Fruit fly (Drosophila melanogaster): ENCODE data around the gene lectin-30A.

lectin-30A gene

dm6 chr2L:9223266-9223665, 31.4 kb downstream of the lectin-30A start:
- TF ChIP-seq CG17801 (GFP tag; optimal IDR thresholded peaks at IDR 0.05; ENCODE audit: partially characterized antibody): no peak

DNA sequence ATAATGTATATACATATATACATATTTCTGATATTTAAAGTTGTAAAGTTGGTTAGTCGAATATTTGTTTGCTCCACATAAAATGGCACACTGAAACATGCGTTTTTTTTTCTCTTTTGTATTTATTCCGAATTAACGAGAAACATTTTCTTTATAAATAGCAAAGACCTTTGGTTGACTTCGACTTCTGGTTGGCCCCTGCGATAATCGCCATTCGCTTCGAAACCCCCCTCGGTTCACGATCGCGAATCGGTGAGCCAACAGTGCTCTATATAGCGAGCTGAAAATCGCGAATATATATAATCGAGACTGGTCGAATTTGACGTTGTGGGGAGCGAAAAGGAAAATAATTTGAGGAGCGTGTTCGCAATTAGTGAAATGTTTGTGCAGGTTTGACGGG, 38.8 kb downstream of the lectin-30A start:
- TF ChIP-seq CG17801 (GFP tag; optimal IDR thresholded peaks at IDR 0.05; ENCODE audit: partially characterized antibody): no peak

DNA sequence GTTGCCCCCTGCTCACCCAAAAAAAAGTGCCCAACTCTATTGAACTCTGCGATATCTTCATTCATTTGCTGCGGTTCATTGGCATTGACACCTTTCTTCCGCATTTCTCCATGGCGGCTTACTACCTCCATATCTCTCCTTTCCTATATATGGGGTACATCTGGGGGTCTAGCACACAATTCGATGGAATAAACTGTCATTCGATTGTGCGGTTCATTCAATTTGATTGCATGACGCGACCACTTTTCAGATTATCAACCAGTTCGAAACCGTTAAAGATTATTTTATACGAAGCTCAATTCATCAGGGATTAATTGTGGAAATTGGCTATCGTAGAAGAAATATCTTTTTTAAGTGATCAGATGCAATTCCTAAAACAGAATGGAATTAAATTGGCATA, 41.0 kb downstream of the lectin-30A start:
- TF ChIP-seq CG17801 (GFP tag; optimal IDR thresholded peaks at IDR 0.05; ENCODE audit: partially characterized antibody): no peak

DNA sequence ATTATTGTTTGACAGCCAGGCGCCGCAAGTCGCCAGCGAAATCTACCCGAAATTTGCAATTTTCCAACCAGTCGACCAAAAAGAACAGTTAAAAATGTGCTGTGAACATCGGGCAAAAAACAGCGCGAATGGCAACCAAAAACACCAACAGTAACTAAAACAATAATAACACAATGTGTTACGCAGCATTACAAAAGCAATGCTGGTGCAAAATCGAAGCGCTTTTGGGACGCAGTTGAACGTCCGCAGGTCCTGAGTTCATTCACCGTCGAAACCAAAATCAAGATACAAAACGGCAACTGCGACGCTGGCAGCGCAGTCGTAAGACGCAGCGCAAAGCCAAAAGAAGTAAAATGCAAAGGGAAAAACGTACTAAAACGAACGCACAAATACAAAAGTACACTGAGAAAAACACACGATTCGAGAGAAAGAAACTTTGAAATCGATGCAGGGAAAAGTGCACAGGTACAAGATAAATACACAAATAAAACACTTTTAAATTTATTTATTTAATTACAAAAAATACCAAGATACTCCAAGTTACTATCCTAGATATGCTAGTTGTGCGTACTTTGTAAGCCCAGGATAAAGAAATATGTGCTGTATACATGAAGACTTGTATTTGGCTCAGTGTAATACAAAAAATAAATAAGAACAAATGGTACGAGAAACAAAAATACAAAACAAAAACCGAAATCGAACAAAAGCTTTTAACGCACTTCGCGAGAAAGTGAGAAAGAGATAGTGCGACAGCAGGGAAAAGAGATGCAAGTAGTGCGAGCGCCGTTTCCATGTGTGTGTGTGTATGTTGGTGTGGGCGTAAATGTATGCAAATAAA, 43.6 kb downstream of the lectin-30A start:
- TF ChIP-seq CG17801 (GFP tag; optimal IDR thresholded peaks at IDR 0.05; ENCODE audit: partially characterized antibody): peak; percentile 83

dm6 chr2L:9207133-9207532, 47.5 kb downstream of the lectin-30A start:
- no peak for TF ChIP-seq CG17801 (GFP tag; optimal IDR thresholded peaks at IDR 0.05; ENCODE audit: partially characterized antibody)

dm6 chr2L:9206401-9206800, 48.3 kb downstream of the lectin-30A start:
- no peak for TF ChIP-seq CG17801 (GFP tag; optimal IDR thresholded peaks at IDR 0.05; ENCODE audit: partially characterized antibody)

- peak; percentile 97 for TF ChIP-seq CG17801 (GFP tag; optimal IDR thresholded peaks at IDR 0.05; ENCODE audit: partially characterized antibody)
These were observed 49.5 kb downstream of the lectin-30A start for dm6 chr2L:9205133-9205615.

All from ovary, adult (tissue).